Fruit fly (Drosophila melanogaster) whole organism, wandering third instar larva: Measurements from ENCODE around the gene CG1239.

Experiments used
- Abd-B ChIP-seq: fragments of >200 bp; optimal IDR thresholded peaks from 2 replicates; lab custom pipeline; 2017; ENCODE audit warnings: missing biosample characterization, missing genetic modification characterization
- CG32264 ChIP-seq: fragments of 200-800 bp; sonication (Bioruptor generic); optimal IDR thresholded peaks from 2 replicates; lab custom pipeline; 2016; ENCODE audit warnings: missing biosample characterization, missing genetic modification characterization
- CG9705 ChIP-seq: fragments of 200-800 bp; sonication (Bioruptor generic); optimal IDR thresholded peaks from 2 replicates; lab custom pipeline; 2018; ENCODE audit warnings: missing biosample characterization, mild to moderate bottlenecking, missing genetic modification characterization
- Hr78 ChIP-seq: fragments of >200 bp; optimal IDR thresholded peaks from 2 replicates; lab custom pipeline; 2017; ENCODE audit warnings: missing biosample characterization, missing genetic modification characterization
- Hr83 ChIP-seq: fragments of 200-300 bp; sonication (Bioruptor generic); optimal IDR thresholded peaks from 2 replicates; lab custom pipeline; 2016; ENCODE audit warnings: missing biosample characterization, mild to moderate bottlenecking, missing genetic modification characterization, moderate library complexity; ENCODE audit not compliant: poor library complexity, severe bottlenecking
- Jra ChIP-seq: sonication (Bioruptor generic); optimal IDR thresholded peaks from 2 replicates; lab custom pipeline; 2016; ENCODE audit warnings: missing biosample characterization, missing genetic modification characterization
- OdsH ChIP-seq: fragments of 200-800 bp; sonication (Bioruptor generic); optimal IDR thresholded peaks from 2 replicates; lab custom pipeline; 2016; ENCODE audit warnings: missing biosample characterization, mild to moderate bottlenecking, missing genetic modification characterization
- Vsx2 ChIP-seq: fragments of 200-300, 225-300 bp; sonication (Bioruptor generic); optimal IDR thresholded peaks from 2 replicates; lab custom pipeline; 2018; ENCODE audit warnings: missing biosample characterization, missing genetic modification characterization; ENCODE audit not compliant: partially characterized antibody
- fru ChIP-seq: fragments of 200-800 bp; sonication (Bioruptor generic); optimal IDR thresholded peaks from 3 replicates; lab custom pipeline; 2016; ENCODE audit warnings: missing biosample characterization, mild to moderate bottlenecking, missing genetic modification characterization
- h ChIP-seq: fragments of 200-800 bp; sonication (Bioruptor generic); optimal IDR thresholded peaks from 3 replicates; lab custom pipeline; 2016; ENCODE audit warnings: missing biosample characterization, mild to moderate bottlenecking, missing genetic modification characterization
- lola ChIP-seq: fragments of >200 bp; optimal IDR thresholded peaks from 2 replicates; lab custom pipeline; 2017; ENCODE audit warnings: missing biosample characterization, missing genetic modification characterization
- pan ChIP-seq: fragments of >200 bp; optimal IDR thresholded peaks from 2 replicates; lab custom pipeline; 2017
- tai ChIP-seq: sonication (Bioruptor generic); optimal IDR thresholded peaks from 2 replicates; lab custom pipeline; 2016; ENCODE audit warnings: missing biosample characterization, missing genetic modification characterization
- usp ChIP-seq: fragments of >200 bp; optimal IDR thresholded peaks from 2 replicates; lab custom pipeline; 2017; ENCODE audit warnings: missing biosample characterization, missing genetic modification characterization

- TF ChIP-seq Abd-B (GFP tag; lab: Kevin White, UChicago) (no peak), h (GFP tag; lab: Kevin White, UChicago) (no peak), tai (GFP tag; lab: Kevin White, UChicago) (no peak), CG32264 (GFP tag; lab: Kevin White, UChicago) (no peak), Jra (GFP tag; lab: Kevin White, UChicago) (no peak), usp (no peak), Vsx2 (GFP tag; lab: Kevin White, UChicago) (no peak), OdsH (GFP tag; lab: Kevin White, UChicago) (no peak), pan (lab: Kevin White, UChicago) (no peak), lola (GFP tag; lab: Kevin White, UChicago) (no peak), CG9705 (GFP tag; lab: Kevin White, UChicago) (no peak), Hr78 (GFP tag; lab: Kevin White, UChicago) (no peak), Hr83 (GFP tag; lab: Kevin White, UChicago) (no peak), fru (GFP tag; lab: Kevin White, UChicago) (no peak)
Measured at dm6 chr3R:5760980-5761379, 27.7 kb downstream of the CG1239 start.
